Fruit fly (Drosophila melanogaster) whole organism, embryonic: Measurements from ENCODE around the gene CG31406.

Experiments
- BEAF-32 ChIP-seq: fragments of 200-800 bp; sonication (Bioruptor generic); optimal IDR thresholded peaks from 3 replicates; lab custom pipeline; 2017; ENCODE audit warnings: missing biosample characterization, missing genetic modification characterization, mild to moderate bottlenecking, moderate library complexity, missing genetic modification reagents
- Bgb ChIP-seq: fragments of 200-800 bp; sonication (Bioruptor generic); IDR thresholded peaks from 2 replicates; pipeline ENCODE4 v1.3.6; 2022; ENCODE audit warnings: missing biosample characterization, missing genetic modification characterization; ENCODE audit not compliant: partially characterized antibody
- CG11247 ChIP-seq: fragments of 200-800 bp; sonication (Bioruptor generic); IDR thresholded peaks from 2 replicates; pipeline ENCODE4 v1.3.6; 2022; ENCODE audit warnings: missing biosample characterization, missing genetic modification characterization
- CG11398 ChIP-seq: fragments of 200-800 bp; sonication (Bioruptor generic); optimal IDR thresholded peaks from 2 replicates; lab custom pipeline; 2016; ENCODE audit warnings: missing biosample characterization, missing genetic modification characterization
- CG12104 ChIP-seq: fragments of 200-800 bp; sonication (Bioruptor generic); optimal IDR thresholded peaks from 3 replicates; lab custom pipeline; 2016; ENCODE audit warnings: missing biosample characterization, missing genetic modification characterization
- CG12769 ChIP-seq: fragments of 200-800 bp; sonication (Bioruptor generic); optimal IDR thresholded peaks from 2 replicates; lab custom pipeline; 2019; ENCODE audit warnings: missing biosample characterization, mild to moderate bottlenecking, missing genetic modification characterization, moderate library complexity
- CG15601 ChIP-seq: fragments of 200-800 bp; sonication (Bioruptor generic); optimal IDR thresholded peaks from 3 replicates; lab custom pipeline; 2019; ENCODE audit warnings: missing biosample characterization, mild to moderate bottlenecking, missing genetic modification characterization, moderate library complexity
- CG17829 ChIP-seq: fragments of 200-800 bp; optimal IDR thresholded peaks from 2 replicates; lab custom pipeline; 2019; ENCODE audit warnings: missing biosample characterization, mild to moderate bottlenecking, missing genetic modification characterization, moderate library complexity
- CG18764 ChIP-seq: fragments of 200-800 bp; sonication (Bioruptor generic); optimal IDR thresholded peaks from 3 replicates; lab custom pipeline; 2016; ENCODE audit warnings: missing biosample characterization, missing genetic modification characterization
- CG2202 ChIP-seq: fragments of 200-800 bp; sonication (Bioruptor generic); optimal IDR thresholded peaks from 2 replicates; lab custom pipeline; 2018; ENCODE audit warnings: missing biosample characterization, mild to moderate bottlenecking, missing genetic modification characterization
- CG2889 ChIP-seq: fragments of 200-800 bp; sonication (Bioruptor generic); IDR thresholded peaks from 3 replicates; pipeline ENCODE4 v1.3.6; 2022; ENCODE audit warnings: missing biosample characterization, missing genetic modification characterization
- CG30020 ChIP-seq: fragments of 200-800 bp; optimal IDR thresholded peaks from 2 replicates; lab custom pipeline; 2019; ENCODE audit warnings: missing biosample characterization, mild to moderate bottlenecking, missing genetic modification characterization, moderate library complexity
- CG3407 ChIP-seq: fragments of 200-800 bp; sonication (Bioruptor generic); optimal IDR thresholded peaks from 2 replicates; lab custom pipeline; 2018; ENCODE audit warnings: missing biosample characterization, mild to moderate bottlenecking, missing genetic modification characterization
- CG4282 ChIP-seq: fragments of 200-800 bp; sonication (Bioruptor generic); optimal IDR thresholded peaks from 2 replicates; lab custom pipeline; 2016; ENCODE audit warnings: missing biosample characterization, missing genetic modification characterization
- CG6272 ChIP-seq: fragments of 200-800 bp; sonication (Bioruptor generic); IDR thresholded peaks from 2 replicates; pipeline ENCODE4 v1.3.6; 2022; ENCODE audit warnings: missing biosample characterization, missing genetic modification characterization
- CG6765 ChIP-seq: fragments of 200-800 bp; sonication (Bioruptor generic); optimal IDR thresholded peaks from 3 replicates; lab custom pipeline; 2017; ENCODE audit warnings: missing biosample characterization, mild to moderate bottlenecking, missing genetic modification characterization
- CG6854 ChIP-seq: fragments of 200-800 bp; sonication (Bioruptor generic); optimal IDR thresholded peaks from 3 replicates; lab custom pipeline; 2017; ENCODE audit warnings: missing biosample characterization, mild to moderate bottlenecking, missing genetic modification characterization
- CG7556 ChIP-seq: fragments of 200-800 bp; sonication (Bioruptor generic); optimal IDR thresholded peaks from 2 replicates; lab custom pipeline; 2017; ENCODE audit warnings: missing biosample characterization, mild to moderate bottlenecking, missing genetic modification characterization
- CG8089 ChIP-seq: fragments of 200-800 bp; sonication (Bioruptor generic); optimal IDR thresholded peaks from 3 replicates; lab custom pipeline; 2016; ENCODE audit warnings: missing biosample characterization, missing genetic modification characterization
- CG8281 ChIP-seq: fragments of 200-800 bp; sonication (Bioruptor generic); optimal IDR thresholded peaks from 2 replicates; lab custom pipeline; 2018; ENCODE audit warnings: missing biosample characterization, mild to moderate bottlenecking, missing genetic modification characterization, moderate library complexity
- CG9817 ChIP-seq: fragments of 200-800 bp; sonication (Bioruptor generic); optimal IDR thresholded peaks from 2 replicates; lab custom pipeline; 2018; ENCODE audit warnings: missing biosample characterization, mild to moderate bottlenecking, missing genetic modification characterization, moderate library complexity
- Dek ChIP-seq: fragments of 200-800 bp; sonication (Bioruptor generic); optimal IDR thresholded peaks from 3 replicates; lab custom pipeline; 2019; ENCODE audit warnings: missing biosample characterization, mild to moderate bottlenecking, missing genetic modification characterization, moderate library complexity
- Drgx ChIP-seq: fragments of 200-800 bp; sonication (Bioruptor generic); IDR thresholded peaks from 2 replicates; pipeline ENCODE4 v1.3.6; 2022; ENCODE audit warnings: missing biosample characterization, missing genetic modification characterization
- Ets65A ChIP-seq: fragments of 200-800 bp; sonication (Bioruptor generic); peaks from one replicate; lab custom pipeline; 2016; ENCODE audit warnings: missing biosample characterization, missing genetic modification characterization
- Ets97D ChIP-seq: fragments of 200-800 bp; sonication (Bioruptor generic); optimal IDR thresholded peaks from 3 replicates; lab custom pipeline; 2016; ENCODE audit warnings: missing biosample characterization, missing genetic modification characterization
- H15 ChIP-seq: fragments of 200-800 bp; sonication (Bioruptor generic); IDR thresholded peaks from 3 replicates; pipeline ENCODE4 v1.3.6; 2022; ENCODE audit warnings: missing biosample characterization, missing genetic modification characterization
- Hey ChIP-seq: fragments of 200-800 bp; sonication (Bioruptor generic); optimal IDR thresholded peaks from 3 replicates; lab custom pipeline; 2018; ENCODE audit warnings: missing biosample characterization, mild to moderate bottlenecking, missing genetic modification characterization
- NC2β ChIP-seq: fragments of 200-800 bp; sonication (Bioruptor generic); optimal IDR thresholded peaks from 2 replicates; lab custom pipeline; 2016; ENCODE audit warnings: missing biosample characterization, missing genetic modification characterization
- NK7.1 ChIP-seq: fragments of 200-800 bp; sonication (Bioruptor generic); optimal IDR thresholded peaks from 3 replicates; lab custom pipeline; 2016; ENCODE audit warnings: missing biosample characterization, missing genetic modification characterization
- Neu2 ChIP-seq: fragments of 200-800 bp; sonication (Bioruptor generic); optimal IDR thresholded peaks from 3 replicates; lab custom pipeline; 2016; ENCODE audit warnings: missing biosample characterization, missing genetic modification characterization, borderline replicate concordance
- Ptx1 ChIP-seq: fragments of 200-800 bp; sonication (Bioruptor generic); IDR thresholded peaks from 2 replicates; pipeline ENCODE4 v1.3.6; 2022; ENCODE audit warnings: missing biosample characterization, missing genetic modification characterization
- Sry-δ ChIP-seq: fragments of 200-800 bp; sonication (Bioruptor generic); optimal IDR thresholded peaks from 2 replicates; lab custom pipeline; 2016; ENCODE audit warnings: missing biosample characterization, missing genetic modification characterization
- Trl ChIP-seq, 3 experiments: fragments of >200 bp in 2 of 3; fragments of 200-800 bp in 1 of 3; sonication (Bioruptor generic) in 1 of 3; optimal IDR thresholded peaks; 2 replicates in 1 of 3; 3 replicates in 2 of 3; lab custom pipeline; 2016 to 2017; ENCODE audit warnings: missing biosample characterization in 1 of 3, missing genetic modification characterization in 1 of 3
- abd-A ChIP-seq: fragments of 200-800 bp; sonication (Bioruptor generic); optimal IDR thresholded peaks from 3 replicates; lab custom pipeline; 2019; ENCODE audit warnings: missing biosample characterization, mild to moderate bottlenecking, missing genetic modification characterization, moderate library complexity
- aop ChIP-seq: fragments of 200-800 bp; sonication (Bioruptor generic); IDR thresholded peaks from 2 replicates; pipeline ENCODE4 v1.3.6; 2022; ENCODE audit warnings: missing biosample characterization, missing genetic modification characterization
- az2 ChIP-seq: fragments of 200-800 bp; sonication (Bioruptor generic); optimal IDR thresholded peaks from 3 replicates; lab custom pipeline; 2016; ENCODE audit warnings: missing biosample characterization, missing genetic modification characterization
- caup ChIP-seq: fragments of 200-800 bp; sonication (Bioruptor generic); optimal IDR thresholded peaks from 3 replicates; lab custom pipeline; 2017; ENCODE audit warnings: missing biosample characterization, mild to moderate bottlenecking, missing genetic modification characterization, moderate library complexity; ENCODE audit not compliant: severe bottlenecking
- cg ChIP-seq: fragments of 200-800 bp; sonication (Bioruptor generic); optimal IDR thresholded peaks from 3 replicates; lab custom pipeline; 2019; ENCODE audit warnings: missing biosample characterization, mild to moderate bottlenecking, missing genetic modification characterization, moderate library complexity
- disco-r ChIP-seq: fragments of 200-800 bp; sonication (Bioruptor generic); optimal IDR thresholded peaks from 2 replicates; lab custom pipeline; 2016; ENCODE audit warnings: missing biosample characterization, missing genetic modification characterization
- eyg ChIP-seq: fragments of 200-800 bp; sonication (Bioruptor generic); optimal IDR thresholded peaks from 3 replicates; lab custom pipeline; 2016; ENCODE audit warnings: missing biosample characterization, missing genetic modification characterization
- fd96Cb ChIP-seq: fragments of 200-800 bp; sonication (Bioruptor generic); optimal IDR thresholded peaks from 2 replicates; lab custom pipeline; 2018; ENCODE audit warnings: missing biosample characterization, mild to moderate bottlenecking, missing genetic modification characterization, moderate library complexity
- inv ChIP-seq: fragments of 200-800 bp; sonication (Bioruptor generic); IDR thresholded peaks from 2 replicates; pipeline ENCODE4 v1.3.6; 2022; ENCODE audit warnings: missing biosample characterization, missing genetic modification characterization; ENCODE audit not compliant: partially characterized antibody
- mam ChIP-seq: fragments of 200-800 bp; sonication (Bioruptor generic); optimal IDR thresholded peaks from 3 replicates; lab custom pipeline; 2016; ENCODE audit warnings: missing biosample characterization, missing genetic modification characterization
- nerfin-2 ChIP-seq: fragments of 200-800 bp; sonication (Bioruptor generic); IDR thresholded peaks from 2 replicates; pipeline ENCODE4 v1.3.6; 2022; ENCODE audit warnings: missing biosample characterization, missing genetic modification characterization; ENCODE audit not compliant: partially characterized antibody
- pita ChIP-seq: fragments of 200-800 bp; sonication (Bioruptor generic); optimal IDR thresholded peaks from 2 replicates; lab custom pipeline; 2017; ENCODE audit warnings: missing biosample characterization, mild to moderate bottlenecking, missing genetic modification characterization
- run ChIP-seq: fragments of 200-800 bp; sonication (Bioruptor generic); optimal IDR thresholded peaks from 3 replicates; lab custom pipeline; 2018; ENCODE audit warnings: missing biosample characterization, mild to moderate bottlenecking, missing genetic modification characterization
- salm ChIP-seq: fragments of 200-800 bp; sonication (Bioruptor generic); optimal IDR thresholded peaks from 2 replicates; lab custom pipeline; 2018; ENCODE audit warnings: missing biosample characterization, mild to moderate bottlenecking, missing genetic modification characterization
- stc ChIP-seq: fragments of 200-800 bp; sonication (Bioruptor generic); IDR thresholded peaks from 2 replicates; pipeline ENCODE4 v1.3.6; 2022; ENCODE audit warnings: missing biosample characterization, missing genetic modification characterization
- tup ChIP-seq: fragments of 200-800 bp; sonication (Bioruptor generic); optimal IDR thresholded peaks from 2 replicates; lab custom pipeline; 2016; ENCODE audit warnings: missing biosample characterization, mild to moderate bottlenecking, missing genetic modification characterization, moderate library complexity
- usp ChIP-seq: fragments of >200 bp; optimal IDR thresholded peaks from 2 replicates; lab custom pipeline; 2017; ENCODE audit warnings: missing biosample characterization, missing genetic modification characterization
- zen2 ChIP-seq: fragments of 200-800 bp; sonication (Bioruptor generic); IDR thresholded peaks from 3 replicates; pipeline ENCODE4 v1.3.6; 2022; ENCODE audit warnings: missing biosample characterization, missing genetic modification characterization; ENCODE audit not compliant: partially characterized antibody

The CG31406 gene

dm6 chr3R:10370495-10370894 is 21.9 kb downstream of the CG31406 start (continued):
- no peak for TF ChIP-seq CG8089 (GFP tag; lab: Kevin White, UChicago)
- TF ChIP-seq NK7.1 (GFP tag; lab: Kevin White, UChicago): no peak
- peak; percentile 28 for TF ChIP-seq az2
- no peak for TF ChIP-seq CG4282 (GFP tag; lab: Kevin White, UChicago)
- TF ChIP-seq CG6272 (GFP tag; lab: Robert Waterston, UW): no peak
- TF ChIP-seq nerfin-2: no peak
- TF ChIP-seq cg (GFP tag; lab: Kevin White, UChicago): no peak
- TF ChIP-seq caup: no peak
- no peak for TF ChIP-seq CG17829
- no peak for TF ChIP-seq CG11247 (GFP tag; lab: Robert Waterston, UW)
- peak; percentile 6 for TF ChIP-seq CG7556 (GFP tag; lab: Kevin White, UChicago)
- no peak for TF ChIP-seq CG30020 (tag; lab: Kevin White, UChicago)
- TF ChIP-seq CG6765 (GFP tag; lab: Kevin White, UChicago): no peak
- TF ChIP-seq run (tag; lab: Kevin White, UChicago): no peak
- no peak for TF ChIP-seq H15
- no peak for TF ChIP-seq Bgb (GFP tag; lab: Robert Waterston, UW)
- no peak for TF ChIP-seq eyg
- TF ChIP-seq Ets65A (GFP tag; lab: Kevin White, UChicago): peak; percentile 92
- no peak for TF ChIP-seq disco-r (GFP tag; lab: Kevin White, UChicago)
- TF ChIP-seq fd96Cb (tag; lab: Kevin White, UChicago): peak; percentile 29
- no peak for TF ChIP-seq CG2202 (tag; lab: Kevin White, UChicago)
- no peak for TF ChIP-seq CG18764 (GFP tag; lab: Kevin White, UChicago)
- no peak for TF ChIP-seq usp
- no peak for TF ChIP-seq CG12769
- no peak for TF ChIP-seq CG11398 (GFP tag; lab: Kevin White, UChicago)
- no peak for TF ChIP-seq aop (GFP tag; lab: Robert Waterston, UW)
- TF ChIP-seq CG12104 (GFP tag; lab: Kevin White, UChicago): no peak
- no peak for TF ChIP-seq zen2 (GFP tag; lab: Robert Waterston, UW)
- no peak for TF ChIP-seq Drgx (GFP tag; lab: Robert Waterston, UW)
- TF ChIP-seq Neu2: no peak
- no peak for TF ChIP-seq mam (GFP tag; lab: Kevin White, UChicago)
- TF ChIP-seq BEAF-32 (GFP tag; lab: Kevin White, UChicago): no peak
- TF ChIP-seq Ptx1: peak; percentile 20; the same call in 1 of the 2 replicates
- TF ChIP-seq CG8281 (tag; lab: Kevin White, UChicago): no peak
- TF ChIP-seq Trl (optimal IDR thresholded peaks at IDR 0.05; lab: Kevin White, UChicago): no peak
- TF ChIP-seq Trl (GFP tag; optimal IDR thresholded peaks at IDR 0.05; lab: Kevin White, UChicago): no peak
- TF ChIP-seq abd-A (tag; lab: Kevin White, UChicago): no peak
- no peak for TF ChIP-seq pita (GFP tag; lab: Kevin White, UChicago)
- TF ChIP-seq Sry-δ (GFP tag; lab: Kevin White, UChicago): no peak
- TF ChIP-seq tup (GFP tag; lab: Kevin White, UChicago): no peak
- TF ChIP-seq CG15601 (tag; lab: Kevin White, UChicago): no peak
- TF ChIP-seq inv (GFP tag; lab: Robert Waterston, UW): no peak
- no peak for TF ChIP-seq NC2β (GFP tag; lab: Kevin White, UChicago)
- TF ChIP-seq Hey (tag; lab: Kevin White, UChicago): no peak
- TF ChIP-seq Ets97D (GFP tag; lab: Kevin White, UChicago): no peak
- no peak for TF ChIP-seq salm
- TF ChIP-seq CG3407 (GFP tag; lab: Kevin White, UChicago): no peak
- no peak for TF ChIP-seq CG2889 (GFP tag; lab: Robert Waterston, UW)
- TF ChIP-seq Dek (tag; lab: Kevin White, UChicago): no peak
- TF ChIP-seq CG6854 (GFP tag; lab: Kevin White, UChicago): no peak
- TF ChIP-seq CG9817 (tag; lab: Kevin White, UChicago): no peak
- no peak for TF ChIP-seq stc (GFP tag; lab: Robert Waterston, UW)
